Worm (Caenorhabditis elegans) whole organism, late embryonic: ENCODE results near the gene F08F3.10.

Experiments used
- C08G9.2 ChIP-seq: sonication (generic microtip); optimal IDR thresholded peaks from 2 replicates; lab custom pipeline; 2016; ENCODE audit warnings: mild to moderate bottlenecking, missing genetic modification characterization, moderate library complexity, missing compliant biosample characterization
- C38D4.7 ChIP-seq: fragments of 200-800 bp; sonication (Bioruptor generic); optimal IDR thresholded peaks from 2 replicates; lab custom pipeline; 2018; ENCODE audit warnings: mild to moderate bottlenecking, missing genetic modification characterization, moderate library complexity, missing compliant biosample characterization
- F13H6.1 ChIP-seq: sonication (generic microtip); optimal IDR thresholded peaks from 2 replicates; lab custom pipeline; 2016; ENCODE audit warnings: missing genetic modification characterization, missing compliant biosample characterization
- K02D7.2 ChIP-seq: sonication (generic microtip); optimal IDR thresholded peaks from 2 replicates; lab custom pipeline; 2017; ENCODE audit warnings: mild to moderate bottlenecking, missing genetic modification characterization, missing compliant biosample characterization
- Y22D7AL.16 ChIP-seq: sonication (generic microtip); optimal IDR thresholded peaks from 2 replicates; lab custom pipeline; 2016; ENCODE audit warnings: missing genetic modification characterization, missing compliant biosample characterization
- ahr-1 ChIP-seq: sonication (generic microtip); optimal IDR thresholded peaks from 2 replicates; lab custom pipeline; 2016; ENCODE audit warnings: missing genetic modification characterization, missing compliant biosample characterization
- ceh-18 ChIP-seq: sonication (generic microtip); optimal IDR thresholded peaks from 2 replicates; lab custom pipeline; 2016; ENCODE audit warnings: missing genetic modification characterization, missing compliant biosample characterization
- ceh-19 ChIP-seq: fragments of 200-800 bp; sonication (Bioruptor generic); optimal IDR thresholded peaks from 2 replicates; lab custom pipeline; 2018; ENCODE audit warnings: mild to moderate bottlenecking, missing genetic modification characterization, missing compliant biosample characterization
- ceh-2 ChIP-seq: sonication (generic microtip); optimal IDR thresholded peaks from 2 replicates; lab custom pipeline; 2016; ENCODE audit warnings: missing genotype, missing genetic modification characterization, missing compliant biosample characterization
- ceh-22 ChIP-seq: sonication (generic microtip); optimal IDR thresholded peaks from 2 replicates; lab custom pipeline; 2017; ENCODE audit warnings: missing biosample characterization, missing genetic modification characterization
- ceh-31 ChIP-seq: sonication (generic microtip); optimal IDR thresholded peaks from 2 replicates; lab custom pipeline; 2016; ENCODE audit warnings: missing genetic modification characterization, missing compliant biosample characterization
- ceh-34 ChIP-seq: sonication (generic microtip); optimal IDR thresholded peaks from 2 replicates; lab custom pipeline; 2016; ENCODE audit warnings: mild to moderate bottlenecking, missing genetic modification characterization, missing compliant biosample characterization
- ceh-48 ChIP-seq: sonication (generic microtip); optimal IDR thresholded peaks from 2 replicates; lab custom pipeline; 2016; ENCODE audit warnings: missing genetic modification characterization, inconsistent platforms, missing compliant biosample characterization
- ceh-6 ChIP-seq: fragments of 200-800 bp; sonication (Bioruptor generic); optimal IDR thresholded peaks from 2 replicates; lab custom pipeline; 2018; ENCODE audit warnings: mild to moderate bottlenecking, missing genetic modification characterization, missing compliant biosample characterization
- ceh-9 ChIP-seq: sonication (generic microtip); optimal IDR thresholded peaks from 2 replicates; lab custom pipeline; 2016; ENCODE audit warnings: mild to moderate bottlenecking, missing genetic modification characterization, inconsistent platforms, missing compliant biosample characterization
- ets-4 ChIP-seq: sonication (generic microtip); optimal IDR thresholded peaks from 2 replicates; lab custom pipeline; 2016; ENCODE audit warnings: missing genetic modification characterization, missing compliant biosample characterization
- eyg-1 ChIP-seq: sonication (generic microtip); optimal IDR thresholded peaks from 2 replicates; lab custom pipeline; 2016; ENCODE audit warnings: missing genotype, missing genetic modification characterization, missing compliant biosample characterization
- fkh-10 ChIP-seq: fragments of 150-350 bp; optimal IDR thresholded peaks from 2 replicates; lab custom pipeline; 2014; ENCODE audit warnings: missing biosample characterization, missing genetic modification reagents, missing genetic modification characterization
- fkh-6 ChIP-seq: sonication (generic microtip); optimal IDR thresholded peaks from 2 replicates; lab custom pipeline; 2016; ENCODE audit warnings: missing genetic modification characterization, missing compliant biosample characterization
- hlh-15 ChIP-seq: sonication (generic microtip); optimal IDR thresholded peaks from 2 replicates; lab custom pipeline; 2016; ENCODE audit warnings: missing genetic modification characterization, missing compliant biosample characterization
- hlh-6 ChIP-seq: sonication (generic microtip); optimal IDR thresholded peaks from 2 replicates; lab custom pipeline; 2016; ENCODE audit warnings: missing genotype, missing genetic modification characterization, missing compliant biosample characterization
- hlh-8 ChIP-seq: sonication (generic microtip); optimal IDR thresholded peaks from 2 replicates; lab custom pipeline; 2016; ENCODE audit warnings: missing genotype, missing genetic modification characterization, missing compliant biosample characterization
- lim-6 ChIP-seq: sonication (generic microtip); optimal IDR thresholded peaks from 2 replicates; lab custom pipeline; 2016; ENCODE audit warnings: missing genetic modification characterization, missing compliant biosample characterization
- lin-11 ChIP-seq: fragments of 200-800 bp; sonication (Bioruptor generic); optimal IDR thresholded peaks from 2 replicates; lab custom pipeline; 2018; ENCODE audit warnings: mild to moderate bottlenecking, missing genetic modification characterization, missing compliant biosample characterization
- nhr-11 ChIP-seq: fragments of 150-350 bp; optimal IDR thresholded peaks from 2 replicates; lab custom pipeline; 2014; ENCODE audit warnings: missing biosample characterization, missing genetic modification characterization
- pax-1 ChIP-seq: fragments of 150-350 bp; optimal IDR thresholded peaks from 2 replicates; lab custom pipeline; 2014; ENCODE audit warnings: missing biosample characterization, missing genetic modification characterization
- pha-2 ChIP-seq: sonication (generic microtip); optimal IDR thresholded peaks from 2 replicates; lab custom pipeline; 2017; ENCODE audit warnings: mild to moderate bottlenecking, missing genetic modification characterization, missing compliant biosample characterization
- ref-2 ChIP-seq: sonication (generic microtip); optimal IDR thresholded peaks from 2 replicates; lab custom pipeline; 2016; ENCODE audit warnings: missing genetic modification characterization, missing compliant biosample characterization
- rnt-1 ChIP-seq: sonication (generic microtip); optimal IDR thresholded peaks from 2 replicates; lab custom pipeline; 2016; ENCODE audit warnings: missing genetic modification characterization, missing compliant biosample characterization
- sdc-2 ChIP-seq: sonication (generic microtip); optimal IDR thresholded peaks from 2 replicates; lab custom pipeline; 2016; ENCODE audit warnings: missing genotype, missing genetic modification characterization, missing compliant biosample characterization
- sox-2 ChIP-seq: fragments of 200-800 bp; sonication (Bioruptor generic); IDR thresholded peaks from 2 replicates; pipeline ENCODE4 v1.3.6; 2022; ENCODE audit warnings: missing genetic modification reagents, missing genetic modification characterization, missing compliant biosample characterization
- syd-9 ChIP-seq: sonication (generic microtip); optimal IDR thresholded peaks from 2 replicates; lab custom pipeline; 2016; ENCODE audit warnings: mild to moderate bottlenecking, missing genetic modification characterization, moderate library complexity, missing compliant biosample characterization
- tbx-2 ChIP-seq: sonication (generic microtip); optimal IDR thresholded peaks from 2 replicates; lab custom pipeline; 2016; ENCODE audit warnings: missing genetic modification characterization, missing compliant biosample characterization
- tbx-7 ChIP-seq: sonication (generic microtip); optimal IDR thresholded peaks from 2 replicates; lab custom pipeline; 2016; ENCODE audit warnings: missing genotype, missing genetic modification characterization, missing compliant biosample characterization
- ttx-3 ChIP-seq: sonication (generic microtip); optimal IDR thresholded peaks from 2 replicates; lab custom pipeline; 2016; ENCODE audit warnings: missing genetic modification reagents, missing genetic modification characterization, missing compliant biosample characterization
- unc-3 ChIP-seq, 2 experiments: fragments of 200-800 bp in 1 of 2; sonication (Bioruptor generic) in 1 of 2; sonication (generic microtip) in 1 of 2; conservative IDR thresholded peaks in 1 of 2; optimal IDR thresholded peaks in 1 of 2; 2 replicates each; pipeline versions ENCODE4 v1.3.6 to Lab custom; 2016 to 2022; ENCODE audit warnings: missing compliant biosample characterization in 2 of 2, missing genetic modification characterization in 2 of 2, missing genetic modification reagents in 1 of 2
- unc-55 ChIP-seq: sonication (generic microtip); optimal IDR thresholded peaks from 2 replicates; lab custom pipeline; 2017; ENCODE audit warnings: missing biosample characterization, missing genetic modification reagents, missing genetic modification characterization
- unc-86 ChIP-seq: sonication (generic microtip); optimal IDR thresholded peaks from 2 replicates; lab custom pipeline; 2016; ENCODE audit warnings: missing genetic modification characterization, missing compliant biosample characterization

F08F3.10 gene

DNA sequence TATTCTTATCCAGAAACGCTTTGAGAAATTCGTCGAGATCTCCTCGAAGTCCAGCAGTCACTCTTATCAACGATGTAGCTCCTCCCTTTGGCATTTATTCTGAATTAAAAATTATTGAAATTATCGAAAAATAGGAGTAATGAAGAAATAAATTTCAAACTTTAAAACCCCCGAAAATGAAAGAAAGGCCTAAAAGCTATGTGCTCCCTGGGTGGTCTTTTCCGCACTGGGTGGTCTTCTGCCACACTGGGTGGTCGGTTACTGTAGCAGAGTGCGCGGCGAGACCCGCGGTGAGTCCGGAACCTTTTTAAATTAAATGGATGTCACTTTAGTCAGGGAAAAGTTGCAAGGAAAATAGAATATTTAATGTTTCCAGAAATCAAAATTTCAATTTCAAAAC lies 25.9 kb downstream of the F08F3.10 start, which contains the start of gene snpc-1.3:
TSS of gene snpc-1.3 (minus strand) at position 101 of the 400 bp plus-strand sequence.
- TF ChIP-seq fkh-10 (GFP tag; lab: Kevin White, UChicago) (no peak), sdc-2 (no peak), C08G9.2 (no peak), hlh-8 (no peak), unc-86 (tag; lab: Kevin White, UChicago) (no peak)

- TF ChIP-seq unc-3 (GFP tag; conservative IDR thresholded peaks at IDR 0.05; lab: Robert Waterston, UW) (no peak), unc-3 (tag; optimal IDR thresholded peaks at IDR 0.05; lab: Kevin White, UChicago) (no peak), ceh-48 (tag; lab: Kevin White, UChicago) (no peak), fkh-6 (tag; lab: Kevin White, UChicago) (no peak), ceh-2 (tag; lab: Kevin White, UChicago) (no peak), syd-9 (tag; lab: Kevin White, UChicago) (no peak), lin-11 (tag; lab: Kevin White, UChicago) (no peak), C08G9.2 (no peak), C38D4.7 (no peak)
- TF ChIP-seq, all 69 proteins: peak for 0
Observed at ce11 chrV:5442366-5442765, 29.2 kb downstream of the F08F3.10 start.

DNA sequence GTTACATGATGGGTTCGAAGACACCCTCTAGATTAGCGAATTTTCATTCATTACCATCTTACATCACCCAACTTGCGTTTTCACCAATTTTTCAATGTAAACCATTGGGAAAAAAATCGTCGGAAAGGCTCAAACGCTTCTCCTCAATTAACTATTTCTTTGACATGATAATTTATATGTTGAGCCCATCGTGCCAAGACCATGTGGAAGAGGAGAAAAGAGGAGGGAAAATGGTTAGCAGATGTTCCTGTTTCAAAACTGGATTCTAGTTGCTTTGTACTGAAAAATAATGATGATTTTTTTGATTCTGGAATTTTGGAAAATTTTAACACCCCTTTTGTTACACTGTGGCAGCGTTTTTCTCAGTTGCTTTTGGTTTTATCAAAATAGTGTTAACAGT lies 30.9 kb downstream of the F08F3.10 start:
- no peak for TF ChIP-seq pha-2 (tag; lab: Kevin White, UChicago)
- no peak for TF ChIP-seq C38D4.7
- TF ChIP-seq F13H6.1 (tag; lab: Kevin White, UChicago), result no peak
- TF ChIP-seq lim-6 (tag; lab: Kevin White, UChicago), result no peak
- no peak for TF ChIP-seq ttx-3 (tag; lab: Kevin White, UChicago)
- TF ChIP-seq ceh-31 (tag; lab: Kevin White, UChicago), result no peak
- TF ChIP-seq tbx-7 (tag; lab: Kevin White, UChicago), result no peak
- no peak for TF ChIP-seq unc-55 (GFP tag; lab: Kevin White, UChicago)
- no peak for TF ChIP-seq sox-2
- no peak for TF ChIP-seq hlh-6 (tag; lab: Kevin White, UChicago)
- no peak for TF ChIP-seq tbx-2 (tag; lab: Kevin White, UChicago)
- no peak for TF ChIP-seq ahr-1 (tag; lab: Kevin White, UChicago)
- no peak for TF ChIP-seq ceh-6 (GFP tag; lab: Kevin White, UChicago)
- TF ChIP-seq eyg-1 (tag; lab: Kevin White, UChicago), result no peak
- TF ChIP-seq ceh-18 (tag; lab: Kevin White, UChicago), result no peak
- no peak for TF ChIP-seq ceh-34 (tag; lab: Kevin White, UChicago)
- no peak for TF ChIP-seq ref-2

DNA sequence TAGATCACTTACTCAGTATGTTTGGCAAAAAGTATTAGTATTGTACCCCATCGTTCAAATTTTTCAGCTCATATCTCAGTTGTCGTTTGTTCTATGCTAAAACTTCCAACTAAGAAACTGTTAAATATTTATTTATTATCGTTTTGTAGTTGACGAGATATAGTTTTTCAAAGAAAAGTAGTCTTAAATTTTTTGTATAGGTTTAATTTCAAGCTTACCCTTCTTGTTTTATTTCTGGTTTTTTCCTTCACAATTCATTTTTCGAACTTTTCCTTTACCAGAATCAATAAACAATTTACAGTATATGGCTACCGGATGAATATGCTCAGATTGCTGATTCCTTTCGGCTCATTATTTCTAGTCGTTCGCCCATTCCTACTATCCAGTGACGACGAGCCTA lies 32.7 kb downstream of the F08F3.10 start, which contains the start of gene F08F3.1:
TSS of gene F08F3.1 (plus strand) at position 301 of the 400 bp plus-strand sequence.
- TF ChIP-seq ahr-1 (tag; lab: Kevin White, UChicago), result no peak

- no peak for TF ChIP-seq ceh-9 (tag; lab: Kevin White, UChicago)
- no peak for TF ChIP-seq ceh-48 (tag; lab: Kevin White, UChicago)
- no peak for TF ChIP-seq nhr-11 (tag; lab: Kevin White, UChicago)
- no peak for TF ChIP-seq hlh-15 (tag; lab: Kevin White, UChicago)
Observed at ce11 chrV:5447057-5447456, 33.9 kb downstream of the F08F3.10 start.

ce11 chrV:5450742-5451141 lies 37.6 kb downstream of the F08F3.10 start:
- TF ChIP-seq unc-55 (GFP tag; lab: Kevin White, UChicago) (no peak), ceh-18 (tag; lab: Kevin White, UChicago) (no peak), K02D7.2 (tag; lab: Kevin White, UChicago) (no peak), C38D4.7 (no peak), ceh-19 (GFP tag; lab: Kevin White, UChicago) (no peak), ahr-1 (tag; lab: Kevin White, UChicago) (no peak), ets-4 (no peak), pax-1 (tag; lab: Kevin White, UChicago) (no peak), ceh-22 (tag; lab: Kevin White, UChicago) (no peak), Y22D7AL.16 (tag; lab: Kevin White, UChicago) (no peak), ceh-6 (GFP tag; lab: Kevin White, UChicago) (no peak), rnt-1 (tag; lab: Kevin White, UChicago) (no peak), nhr-11 (tag; lab: Kevin White, UChicago) (no peak), lim-6 (tag; lab: Kevin White, UChicago) (no peak), ceh-34 (tag; lab: Kevin White, UChicago) (no peak)
